Fruit fly (Drosophila melanogaster): Measurements from ENCODE around the gene CG4880.
A peak's percentile ranks its signal among the peaks of the same experiment; 100 is the strongest.

- no peak for TF ChIP-seq Pif1B (GFP tag; optimal IDR thresholded peaks at IDR 0.05)
- TF ChIP-seq CG17806 (tag; optimal IDR thresholded peaks at IDR 0.05) = peak; percentile 8
- peak; percentile 41 for TF ChIP-seq CG8301 (tag; optimal IDR thresholded peaks at IDR 0.05)
Measured at dm6 chrX:16932820-16933386, 46.3 kb downstream of the CG4880 start.

All from whole organism, pupa.